Fruit fly (Drosophila melanogaster) S2 (cell line): Measurements from ENCODE around the gene CHES-1-like.

Experiments used
- CG8478 ChIP-seq: fragments of >200 bp; optimal IDR thresholded peaks from 2 replicates; lab custom pipeline; 2018
- CTCF ChIP-seq, 2 experiments: fragments of >200 bp; optimal IDR thresholded peaks; 2 replicates each; lab custom pipeline; 2018

dm6 chrX:7700239-7700793 is 8.9 kb downstream of the CHES-1-like start:
- TF ChIP-seq CTCF (optimal IDR thresholded peaks at IDR 0.05; lab: Kevin White, UChicago) (no peak), CG8478 (no peak)
